Fruit fly (Drosophila melanogaster) whole organism: ENCODE data around the gene CG14204.

Experiments
- CG8478 ChIP-seq: fragments of >200 bp; optimal IDR thresholded peaks from 2 replicates; lab custom pipeline; 2018; ENCODE audit warnings: inconsistent platforms
- EcR ChIP-seq, 2 experiments: fragments of >200 bp; optimal IDR thresholded peaks; 2 replicates each; lab custom pipeline; 2017; ENCODE audit warnings: missing biosample characterization in 2 of 2, missing genetic modification characterization in 2 of 2, missing genetic modification reagents in 2 of 2
- pan ChIP-seq: fragments of >200 bp; optimal IDR thresholded peaks from 2 replicates; lab custom pipeline; 2017
- psq ChIP-seq: fragments of >200 bp; optimal IDR thresholded peaks from 2 replicates; lab custom pipeline; 2017
- usp ChIP-seq: fragments of >200 bp; optimal IDR thresholded peaks from 2 replicates; lab custom pipeline; 2017; ENCODE audit warnings: missing biosample characterization, missing genetic modification characterization, mixed read lengths

DNA sequence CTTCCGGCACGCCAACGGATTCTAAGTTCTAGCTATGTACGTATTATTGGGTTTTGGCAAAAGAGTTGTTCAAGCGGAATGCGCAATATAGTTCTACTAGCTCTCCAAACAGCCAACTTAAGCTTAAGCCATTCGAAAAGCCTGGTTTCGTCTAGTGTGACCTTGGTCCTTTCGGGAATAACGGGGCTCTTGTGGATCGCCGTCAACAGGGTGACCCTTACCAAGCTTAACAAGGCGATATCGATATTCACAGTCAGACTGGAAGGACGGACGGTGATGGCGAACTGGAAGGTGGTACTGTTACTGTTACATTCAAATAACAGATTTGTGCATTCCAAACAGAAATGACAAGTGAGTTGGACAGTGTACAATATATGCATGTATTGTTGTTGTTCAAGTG, 9.7 kb upstream of the CG14204 start:
- no peak for TF ChIP-seq pan
- TF ChIP-seq usp (GFP tag; lab: Kevin White, UChicago) = no peak
- no peak for TF ChIP-seq CG8478 (lab: Kevin White, UChicago)
- no peak for TF ChIP-seq psq (lab: Kevin White, UChicago)
- no peak for TF ChIP-seq EcR (GFP tag; optimal IDR thresholded peaks at IDR 0.05; lab: Kevin White, UChicago)
